Worm (Caenorhabditis elegans) whole organism, L1 larva: ENCODE data around the gene nhr-235.

Experiments
- C04F5.9 ChIP-seq: sonication (generic microtip); optimal IDR thresholded peaks from 2 replicates; lab custom pipeline; 2016; ENCODE audit warnings: missing genetic modification characterization, missing compliant biosample characterization
- C16A3.4 ChIP-seq: fragments of 150-350 bp; optimal IDR thresholded peaks from 2 replicates; lab custom pipeline; 2014; ENCODE audit warnings: missing biosample characterization, missing genetic modification characterization
- C34B4.2 ChIP-seq: sonication (generic microtip); optimal IDR thresholded peaks from 2 replicates; lab custom pipeline; 2017; ENCODE audit warnings: mild to moderate bottlenecking, missing genetic modification characterization, missing compliant biosample characterization
- aly-2 ChIP-seq: fragments of 150-350 bp; optimal IDR thresholded peaks from 2 replicates; lab custom pipeline; 2014; ENCODE audit warnings: missing biosample characterization, missing genetic modification characterization
- ama-1 ChIP-seq: fragments of 150-350 bp; optimal IDR thresholded peaks from 2 replicates; lab custom pipeline; 2014
- ces-1 ChIP-seq: fragments of 150-350 bp; optimal IDR thresholded peaks from 2 replicates; lab custom pipeline; 2014; ENCODE audit warnings: missing biosample characterization, missing genetic modification reagents, missing genetic modification characterization
- efl-1 ChIP-seq, 4 experiments: fragments of 150-350 bp; optimal IDR thresholded peaks in 3 of 4; peaks in 1 of 4; 1 replicate in 1 of 4; 2 replicates in 3 of 4; lab custom pipeline; 2014; ENCODE audit warnings: missing biosample characterization in 2 of 4, missing genetic modification characterization in 2 of 4, missing genetic modification reagents in 2 of 4
- efl-3 ChIP-seq: fragments of 200-800 bp; sonication (Bioruptor generic); optimal IDR thresholded peaks from 2 replicates; lab custom pipeline; 2018; ENCODE audit warnings: mild to moderate bottlenecking, missing genetic modification characterization, missing compliant biosample characterization
- egl-27 ChIP-seq, 2 experiments: fragments of 150-350 bp in 1 of 2; sonication (generic microtip); optimal IDR thresholded peaks; 3 replicates each; lab custom pipeline; 2017 to 2018; ENCODE audit warnings: missing biosample characterization in 2 of 2, missing genetic modification characterization in 2 of 2, missing genetic modification reagents in 2 of 2
- ets-5 ChIP-seq: fragments of 200-800 bp; sonication (Bioruptor generic); IDR thresholded peaks from 2 replicates; pipeline ENCODE4 v1.3.6; 2022; ENCODE audit warnings: missing genetic modification characterization, missing compliant biosample characterization
- fkh-4 ChIP-seq: sonication (generic microtip); optimal IDR thresholded peaks from 2 replicates; lab custom pipeline; 2016; ENCODE audit warnings: missing compliant biosample characterization, missing genetic modification characterization, borderline replicate concordance
- fkh-8 ChIP-seq: sonication (generic microtip); optimal IDR thresholded peaks from 2 replicates; lab custom pipeline; 2016; ENCODE audit warnings: mild to moderate bottlenecking, missing genetic modification characterization, missing compliant biosample characterization
- fos-1 ChIP-seq: fragments of 150-350 bp; optimal IDR thresholded peaks from 2 replicates; lab custom pipeline; 2014; ENCODE audit warnings: missing biosample characterization, missing genetic modification characterization
- grh-1 ChIP-seq: fragments of 200-800 bp; sonication (Bioruptor generic); IDR thresholded peaks from 2 replicates; pipeline ENCODE4 v1.3.6; 2022; ENCODE audit warnings: missing genetic modification reagents, missing genetic modification characterization, missing compliant biosample characterization
- hlh-17 ChIP-seq: fragments of 200-800 bp; sonication (Bioruptor generic); optimal IDR thresholded peaks from 2 replicates; lab custom pipeline; 2018; ENCODE audit warnings: missing genetic modification characterization, mild to moderate bottlenecking, missing compliant biosample characterization, moderate library complexity, borderline replicate concordance
- hlh-4 ChIP-seq: sonication (generic microtip); optimal IDR thresholded peaks from 2 replicates; lab custom pipeline; 2016; ENCODE audit warnings: mild to moderate bottlenecking, missing genetic modification characterization, missing compliant biosample characterization
- irx-1 ChIP-seq: sonication (generic microtip); optimal IDR thresholded peaks from 2 replicates; lab custom pipeline; 2016; ENCODE audit warnings: missing genetic modification characterization, missing compliant biosample characterization
- isw-1 ChIP-seq: fragments of 200-800 bp; sonication (Bioruptor generic); IDR thresholded peaks from 2 replicates; pipeline ENCODE4 v1.3.6; 2022; ENCODE audit warnings: missing genetic modification characterization, missing compliant biosample characterization
- jun-1 ChIP-seq: fragments of 150-350 bp; optimal IDR thresholded peaks from 2 replicates; lab custom pipeline; 2014; ENCODE audit warnings: missing biosample characterization, missing genetic modification reagents, missing genetic modification characterization
- lin-14 ChIP-seq: fragments of 200-800 bp; sonication (Bioruptor generic); optimal IDR thresholded peaks from 2 replicates; lab custom pipeline; 2018; ENCODE audit warnings: mild to moderate bottlenecking, missing genetic modification characterization, moderate library complexity, missing compliant biosample characterization
- lin-15B ChIP-seq: fragments of 150-350 bp; sonication (generic microtip); optimal IDR thresholded peaks from 3 replicates; lab custom pipeline; 2014; ENCODE audit warnings: missing biosample characterization, missing genetic modification characterization
- lin-35 ChIP-seq, 2 experiments: fragments of 150-350 bp; optimal IDR thresholded peaks; 2 replicates each; lab custom pipeline; 2014; ENCODE audit warnings: missing biosample characterization in 2 of 2, missing genetic modification characterization in 2 of 2, missing genetic modification reagents in 2 of 2
- lin-39 ChIP-seq: fragments of 150-350 bp; optimal IDR thresholded peaks from 2 replicates; lab custom pipeline; 2014; ENCODE audit warnings: missing biosample characterization, missing genetic modification reagents, missing genetic modification characterization
- lir-3 ChIP-seq: sonication (generic microtip); optimal IDR thresholded peaks from 2 replicates; lab custom pipeline; 2016; ENCODE audit warnings: mild to moderate bottlenecking, missing genetic modification characterization, moderate library complexity, missing compliant biosample characterization; ENCODE audit not compliant: poor library complexity
- lsy-2 ChIP-seq, 2 experiments: fragments of 150-350 bp; optimal IDR thresholded peaks; 2 replicates each; lab custom pipeline; 2014; ENCODE audit warnings: missing biosample characterization in 2 of 2, missing genetic modification characterization in 2 of 2
- mdl-1 ChIP-seq, 2 experiments: fragments of 150-350 bp; optimal IDR thresholded peaks; 2 replicates each; lab custom pipeline; 2014 to 2017; ENCODE audit warnings: missing biosample characterization in 2 of 2, missing genetic modification characterization in 2 of 2, inconsistent platforms in 1 of 2
- nhr-11 ChIP-seq: fragments of 150-350 bp; optimal IDR thresholded peaks from 2 replicates; lab custom pipeline; 2014; ENCODE audit warnings: missing biosample characterization, missing genetic modification characterization
- nhr-12 ChIP-seq: sonication (generic microtip); optimal IDR thresholded peaks from 2 replicates; lab custom pipeline; 2017; ENCODE audit warnings: missing biosample characterization, missing genetic modification characterization
- nhr-19 ChIP-seq: fragments of 200-800 bp; sonication (Bioruptor generic); conservative IDR thresholded peaks from 2 replicates; pipeline ENCODE4 v1.3.6; 2022; ENCODE audit warnings: missing genetic modification characterization, missing compliant biosample characterization
- nhr-28 ChIP-seq: fragments of 150-350 bp; optimal IDR thresholded peaks from 2 replicates; lab custom pipeline; 2014; ENCODE audit warnings: missing biosample characterization, missing genetic modification characterization
- nhr-47 ChIP-seq: sonication (generic microtip); optimal IDR thresholded peaks from 2 replicates; lab custom pipeline; 2016; ENCODE audit warnings: mild to moderate bottlenecking, missing genetic modification characterization, moderate library complexity, missing compliant biosample characterization
- nhr-71 ChIP-seq: sonication (generic microtip); optimal IDR thresholded peaks from 2 replicates; lab custom pipeline; 2016; ENCODE audit warnings: mild to moderate bottlenecking, missing genetic modification characterization, moderate library complexity, missing compliant biosample characterization
- nhr-76 ChIP-seq: sonication (generic microtip); optimal IDR thresholded peaks from 2 replicates; lab custom pipeline; 2017; ENCODE audit warnings: missing biosample characterization, missing genetic modification characterization
- nhr-77 ChIP-seq: fragments of 150-350 bp; optimal IDR thresholded peaks from 2 replicates; lab custom pipeline; 2014; ENCODE audit warnings: missing biosample characterization, missing genetic modification characterization
- nhr-84 ChIP-seq: sonication (generic microtip); optimal IDR thresholded peaks from 2 replicates; lab custom pipeline; 2017; ENCODE audit warnings: missing biosample characterization, missing genetic modification characterization
- nhr-90 ChIP-seq: sonication (generic microtip); optimal IDR thresholded peaks from 2 replicates; lab custom pipeline; 2016; ENCODE audit warnings: mild to moderate bottlenecking, missing genetic modification characterization, missing compliant biosample characterization; ENCODE audit not compliant: poor library complexity
- pag-3 ChIP-seq: sonication (generic microtip); optimal IDR thresholded peaks from 2 replicates; lab custom pipeline; 2017; ENCODE audit warnings: missing genetic modification characterization, mild to moderate bottlenecking, missing compliant biosample characterization, antibody characterized with exemption, borderline replicate concordance; ENCODE audit not compliant: insufficient read depth
- pax-3 ChIP-seq: fragments of 200-800 bp; sonication (Bioruptor generic); optimal IDR thresholded peaks from 2 replicates; lab custom pipeline; 2018; ENCODE audit warnings: mild to moderate bottlenecking, missing genetic modification characterization, moderate library complexity, missing compliant biosample characterization
- pqm-1 ChIP-seq: sonication (generic microtip); optimal IDR thresholded peaks from 3 replicates; lab custom pipeline; 2017; ENCODE audit warnings: missing biosample characterization, missing genetic modification characterization
- rnt-1 ChIP-seq: sonication (generic microtip); optimal IDR thresholded peaks from 2 replicates; lab custom pipeline; 2016; ENCODE audit warnings: mild to moderate bottlenecking, missing genetic modification characterization, moderate library complexity, missing compliant biosample characterization
- skn-1 ChIP-seq: fragments of 150-350 bp; optimal IDR thresholded peaks from 2 replicates; lab custom pipeline; 2014; ENCODE audit warnings: missing biosample characterization, missing genetic modification characterization
- snpc-4 ChIP-seq: fragments of 150-350 bp; optimal IDR thresholded peaks from 2 replicates; lab custom pipeline; 2014; ENCODE audit warnings: missing biosample characterization, missing genetic modification characterization
- sup-37 ChIP-seq: fragments of 200-800 bp; sonication (Bioruptor generic); optimal IDR thresholded peaks from 2 replicates; lab custom pipeline; 2018; ENCODE audit warnings: mild to moderate bottlenecking, missing genetic modification characterization, missing compliant biosample characterization
- tlp-1 ChIP-seq: fragments of 150-350 bp; optimal IDR thresholded peaks from 2 replicates; lab custom pipeline; 2014; ENCODE audit warnings: missing biosample characterization, missing genetic modification characterization
- unc-30 ChIP-seq: sonication (generic microtip); optimal IDR thresholded peaks from 2 replicates; lab custom pipeline; 2017; ENCODE audit warnings: missing biosample characterization, missing genetic modification characterization
- vab-15 ChIP-seq: sonication (generic microtip); optimal IDR thresholded peaks from 2 replicates; lab custom pipeline; 2017; ENCODE audit warnings: missing genotype, mild to moderate bottlenecking, missing genetic modification characterization, missing compliant biosample characterization
- zag-1 ChIP-seq: fragments of 150-350 bp; optimal IDR thresholded peaks from 2 replicates; lab custom pipeline; 2014; ENCODE audit warnings: missing biosample characterization, missing genetic modification characterization
- ztf-11 ChIP-seq, 2 experiments: sonication (generic microtip); optimal IDR thresholded peaks; 2 replicates each; lab custom pipeline; 2016 to 2017; ENCODE audit warnings: missing genetic modification characterization in 2 of 2, missing biosample characterization in 1 of 2, missing compliant biosample characterization in 1 of 2

The nhr-235 gene

DNA sequence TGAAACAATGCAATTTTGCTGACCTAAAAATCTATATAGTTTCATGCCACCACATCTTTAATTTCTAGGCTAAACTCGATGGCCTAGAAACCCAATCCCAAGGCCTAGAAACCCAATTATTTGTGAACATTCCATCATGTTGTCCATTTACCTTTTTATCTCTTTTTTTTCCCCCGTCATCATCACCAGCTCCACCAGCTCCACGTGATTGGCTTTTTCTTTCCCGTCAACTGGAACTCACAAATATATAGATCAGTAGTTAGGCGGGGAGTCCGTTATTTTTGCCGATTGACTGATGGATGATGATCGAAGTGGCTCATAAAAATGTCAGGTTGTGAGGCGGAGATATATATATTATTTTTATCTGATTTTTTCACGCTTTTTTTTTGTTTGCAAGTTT, 17.9 kb downstream of the nhr-235 start:
- peak in 1 of 2 experiments; percentile 23 for TF ChIP-seq mdl-1 (tag; optimal IDR thresholded peaks at IDR 0.05; lab: Kevin White, UChicago)
- no peak for TF ChIP-seq fkh-4 (tag; lab: Kevin White, UChicago)
- TF ChIP-seq unc-30 (tag; lab: Kevin White, UChicago): no peak
- TF ChIP-seq rnt-1 (tag; lab: Kevin White, UChicago): peak; percentile 40
- TF ChIP-seq lin-14 (GFP tag; lab: Kevin White, UChicago): peak; percentile 36
- TF ChIP-seq lsy-2 (tag; optimal IDR thresholded peaks at IDR 0.05; lab: Kevin White, UChicago): peak in 1 of 2 experiments; percentile 22
- TF ChIP-seq lin-35 (GFP tag; optimal IDR thresholded peaks at IDR 0.05; lab: Kevin White, UChicago): no peak
- peak; percentile 6 for TF ChIP-seq snpc-4 (tag; lab: Kevin White, UChicago)

ce11 chrII:12659676-12660371, 19.4 kb downstream of the nhr-235 start:
- TF ChIP-seq C34B4.2 (tag; lab: Kevin White, UChicago): no peak
- TF ChIP-seq nhr-84 (tag; lab: Kevin White, UChicago): no peak
- no peak for TF ChIP-seq ets-5 (GFP tag; lab: Robert Waterston, UW)
- no peak for TF ChIP-seq nhr-76 (tag; lab: Kevin White, UChicago)
- TF ChIP-seq nhr-90 (tag; lab: Kevin White, UChicago): no peak
- TF ChIP-seq nhr-12 (tag; lab: Kevin White, UChicago): no peak
- no peak for TF ChIP-seq fos-1 (tag; lab: Kevin White, UChicago)
- TF ChIP-seq nhr-71: peak; percentile 76
- TF ChIP-seq lin-39 (tag; lab: Kevin White, UChicago): no peak
- TF ChIP-seq nhr-28 (tag; lab: Kevin White, UChicago): no peak
- TF ChIP-seq grh-1 (GFP tag; lab: Robert Waterston, UW): no peak
- no peak for TF ChIP-seq unc-30 (tag; lab: Kevin White, UChicago)
- no peak for TF ChIP-seq zag-1 (tag; lab: Kevin White, UChicago)
- TF ChIP-seq efl-3: no peak
- no peak for TF ChIP-seq lin-15B (tag; lab: Kevin White, UChicago)
- TF ChIP-seq pag-3 (tag; lab: Kevin White, UChicago): no peak
- TF ChIP-seq isw-1: no peak
- no peak for TF ChIP-seq vab-15 (tag; lab: Kevin White, UChicago)
- TF ChIP-seq fkh-4 (tag; lab: Kevin White, UChicago): peak; percentile 58
- TF ChIP-seq fkh-8 (tag; lab: Kevin White, UChicago): peak; percentile 16
- no peak for TF ChIP-seq C04F5.9 (tag; lab: Kevin White, UChicago)
- no peak for TF ChIP-seq hlh-17 (GFP tag; lab: Kevin White, UChicago)
- no peak for TF ChIP-seq pax-3 (tag; lab: Kevin White, UChicago)
- TF ChIP-seq ztf-11 (tag; optimal IDR thresholded peaks at IDR 0.05; lab: Kevin White, UChicago): no peak
- no peak for TF ChIP-seq snpc-4 (tag; lab: Kevin White, UChicago)
- TF ChIP-seq aly-2 (tag; lab: Kevin White, UChicago): no peak
- no peak for TF ChIP-seq nhr-77
- TF ChIP-seq C16A3.4 (tag; lab: Kevin White, UChicago): no peak
- no peak for TF ChIP-seq nhr-11 (tag; lab: Kevin White, UChicago)
- TF ChIP-seq pqm-1: no peak
- no peak for TF ChIP-seq sup-37
- no peak for TF ChIP-seq ama-1
- peak; percentile 22 for TF ChIP-seq irx-1 (tag; lab: Kevin White, UChicago)
- TF ChIP-seq lir-3: no peak
- TF ChIP-seq ces-1 (GFP tag; lab: Kevin White, UChicago): no peak
- TF ChIP-seq skn-1 (tag; lab: Kevin White, UChicago): no peak
- TF ChIP-seq nhr-19: peak; percentile 52
- no peak for TF ChIP-seq jun-1 (tag; lab: Kevin White, UChicago)
- peak; percentile 90 for TF ChIP-seq lin-14 (GFP tag; lab: Kevin White, UChicago)
- TF ChIP-seq lin-35 (GFP tag; optimal IDR thresholded peaks at IDR 0.05; lab: Kevin White, UChicago): peak in 1 of 2 experiments; percentile 13
- TF ChIP-seq efl-1 (optimal IDR thresholded peaks at IDR 0.05; lab: Kevin White, UChicago): peak; percentile 12 to 38
- peak in 1 of 2 experiments; percentile 22 for TF ChIP-seq efl-1 (GFP tag; optimal IDR thresholded peaks at IDR 0.05 in 1 of 2; lab: Kevin White, UChicago)
- TF ChIP-seq tlp-1: no peak
- TF ChIP-seq hlh-4 (tag; lab: Kevin White, UChicago): no peak
- peak; percentile 20 for TF ChIP-seq nhr-47
- TF ChIP-seq egl-27 (tag; optimal IDR thresholded peaks at IDR 0.05; lab: Kevin White, UChicago): no peak
